Worm (Caenorhabditis elegans) whole organism, late embryonic: Measurements from ENCODE around the gene bus-1.

Experiments
- C08G9.2 ChIP-seq: sonication (generic microtip); optimal IDR thresholded peaks from 2 replicates; lab custom pipeline; 2016; ENCODE audit warnings: mild to moderate bottlenecking, missing genetic modification characterization, moderate library complexity, missing compliant biosample characterization
- ama-1 ChIP-seq: fragments of 150-350 bp; optimal IDR thresholded peaks from 2 replicates; lab custom pipeline; 2014
- ceh-22 ChIP-seq: sonication (generic microtip); optimal IDR thresholded peaks from 2 replicates; lab custom pipeline; 2017; ENCODE audit warnings: missing biosample characterization, missing genetic modification characterization
- dve-1 ChIP-seq: sonication (generic microtip); optimal IDR thresholded peaks from 2 replicates; lab custom pipeline; 2017; ENCODE audit warnings: antibody characterized with exemption, mild to moderate bottlenecking, missing genetic modification characterization, missing compliant biosample characterization
- hlh-30 ChIP-seq: sonication (generic microtip); optimal IDR thresholded peaks from 2 replicates; lab custom pipeline; 2017; ENCODE audit warnings: antibody characterized with exemption, missing genetic modification characterization, missing compliant biosample characterization; ENCODE audit not compliant: insufficient read depth
- nfya-1 ChIP-seq: sonication (generic microtip); optimal IDR thresholded peaks from 2 replicates; lab custom pipeline; 2017; ENCODE audit warnings: missing genetic modification characterization, mild to moderate bottlenecking, missing compliant biosample characterization, antibody characterized with exemption, moderate library complexity
- nhr-11 ChIP-seq: fragments of 150-350 bp; optimal IDR thresholded peaks from 2 replicates; lab custom pipeline; 2014; ENCODE audit warnings: missing biosample characterization, missing genetic modification characterization
- pag-3 ChIP-seq: sonication (generic microtip); optimal IDR thresholded peaks from 2 replicates; lab custom pipeline; 2016; ENCODE audit warnings: missing compliant biosample characterization, missing genetic modification characterization, borderline replicate concordance
- pha-4 ChIP-seq: fragments of 150-350 bp; optimal IDR thresholded peaks from 2 replicates; lab custom pipeline; 2018; ENCODE audit warnings: missing biosample characterization, missing genetic modification reagents, missing genetic modification characterization
- sox-4 ChIP-seq: sonication (generic microtip); optimal IDR thresholded peaks from 2 replicates; lab custom pipeline; 2017; ENCODE audit warnings: mild to moderate bottlenecking, missing genetic modification characterization, inconsistent platforms, missing compliant biosample characterization
- ztf-16 ChIP-seq: sonication (generic microtip); optimal IDR thresholded peaks from 2 replicates; lab custom pipeline; 2017; ENCODE audit warnings: missing genetic modification characterization, missing compliant biosample characterization

DNA sequence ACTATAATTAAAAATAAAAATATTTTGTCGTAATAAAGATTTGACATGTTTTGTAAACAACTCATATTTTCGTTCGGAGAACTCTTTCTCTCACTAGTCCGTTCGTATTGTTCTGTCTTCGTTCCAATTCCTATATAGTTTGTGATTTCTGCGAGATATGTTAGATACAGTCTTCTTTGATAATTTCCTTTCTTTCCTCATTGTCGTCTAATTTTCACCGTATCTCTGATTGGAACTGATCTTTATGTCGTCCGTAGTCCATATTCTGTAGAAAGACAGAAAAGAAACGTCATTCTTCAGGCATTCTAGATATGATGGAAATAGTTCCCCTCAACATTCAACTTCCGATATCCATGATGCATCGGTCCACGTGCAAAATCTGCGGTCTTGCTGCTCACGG lies 20.3 kb upstream of the bus-1 start, which contains the start of gene nhr-30:
- no peak for TF ChIP-seq hlh-30
- no peak for TF ChIP-seq sox-4 (tag; lab: Kevin White, UChicago)
- TF ChIP-seq pha-4 (tag; lab: Kevin White, UChicago), result no peak
- TF ChIP-seq dve-1 (tag; lab: Kevin White, UChicago), result no peak
- no peak for TF ChIP-seq C08G9.2 (tag; lab: Kevin White, UChicago)
- no peak for TF ChIP-seq nhr-11 (tag; lab: Kevin White, UChicago)
- no peak for TF ChIP-seq ztf-16
- no peak for TF ChIP-seq ceh-22
- no peak for TF ChIP-seq ama-1 (lab: Kevin White, UChicago)
- no peak for TF ChIP-seq nfya-1
- TF ChIP-seq pag-3 (tag; lab: Kevin White, UChicago), result no peak
